Fruit fly (Drosophila melanogaster) whole organism, embryonic: ENCODE data around the gene CG7065.

Experiments
- Abd-B ChIP-seq: fragments of 200-800 bp; sonication (Bioruptor generic); optimal IDR thresholded peaks from 2 replicates; lab custom pipeline; 2018; ENCODE audit warnings: missing biosample characterization, mild to moderate bottlenecking, missing genetic modification characterization, moderate library complexity
- Bteb2 ChIP-seq: fragments of 200-800 bp; sonication (Bioruptor generic); optimal IDR thresholded peaks from 2 replicates; lab custom pipeline; 2016; ENCODE audit warnings: missing biosample characterization, missing genetic modification characterization
- CG1024 ChIP-seq: fragments of 200-800 bp; sonication (Bioruptor generic); IDR thresholded peaks from 2 replicates; pipeline ENCODE4 v1.3.6; 2022; ENCODE audit warnings: missing biosample characterization, missing genetic modification characterization
- CG10462 ChIP-seq: fragments of 200-800 bp; sonication (Bioruptor generic); optimal IDR thresholded peaks from 2 replicates; lab custom pipeline; 2016; ENCODE audit warnings: missing biosample characterization, missing genetic modification characterization
- CG11696 ChIP-seq: fragments of 200-800 bp; sonication (Bioruptor generic); IDR thresholded peaks from 2 replicates; pipeline ENCODE4 v1.3.6; 2022; ENCODE audit warnings: missing biosample characterization, missing genetic modification characterization
- CG12391 ChIP-seq: fragments of 200-800 bp; sonication (Bioruptor generic); optimal IDR thresholded peaks from 3 replicates; lab custom pipeline; 2018; ENCODE audit warnings: missing biosample characterization, mild to moderate bottlenecking, missing genetic modification characterization, moderate library complexity
- CG14710 ChIP-seq: fragments of 200-800 bp; sonication (Bioruptor generic); optimal IDR thresholded peaks from 3 replicates; lab custom pipeline; 2019; ENCODE audit warnings: missing biosample characterization, mild to moderate bottlenecking, missing genetic modification characterization, moderate library complexity
- CG16815 ChIP-seq: fragments of 200-800 bp; sonication (Bioruptor generic); optimal IDR thresholded peaks from 3 replicates; lab custom pipeline; 2017; ENCODE audit warnings: missing biosample characterization, mild to moderate bottlenecking, missing genetic modification characterization
- CG16863 ChIP-seq: fragments of 200-800 bp; sonication (Bioruptor generic); optimal IDR thresholded peaks from 3 replicates; lab custom pipeline; 2016; ENCODE audit warnings: missing biosample characterization, missing genetic modification characterization
- CG17359 ChIP-seq: fragments of 200-800 bp; sonication (Bioruptor generic); optimal IDR thresholded peaks from 3 replicates; lab custom pipeline; 2018; ENCODE audit warnings: missing biosample characterization, mild to moderate bottlenecking, missing genetic modification characterization, moderate library complexity
- CG3407 ChIP-seq: fragments of 200-800 bp; sonication (Bioruptor generic); optimal IDR thresholded peaks from 2 replicates; lab custom pipeline; 2018; ENCODE audit warnings: missing biosample characterization, mild to moderate bottlenecking, missing genetic modification characterization
- CG4360 ChIP-seq: fragments of 200-800 bp; sonication (Bioruptor generic); IDR thresholded peaks from 2 replicates; pipeline ENCODE4 v1.3.6; 2022; ENCODE audit warnings: missing biosample characterization, missing genetic modification characterization
- CG5245 ChIP-seq: fragments of 200-800 bp; sonication (Bioruptor generic); optimal IDR thresholded peaks from 3 replicates; lab custom pipeline; 2016; ENCODE audit warnings: missing biosample characterization, missing genetic modification characterization
- CG5953 ChIP-seq: fragments of 200-800 bp; sonication (Bioruptor generic); IDR thresholded peaks from 2 replicates; pipeline ENCODE4 v1.3.6; 2022; ENCODE audit warnings: missing biosample characterization, missing genetic modification characterization
- CG6854 ChIP-seq: fragments of 200-800 bp; sonication (Bioruptor generic); optimal IDR thresholded peaks from 3 replicates; lab custom pipeline; 2017; ENCODE audit warnings: missing biosample characterization, mild to moderate bottlenecking, missing genetic modification characterization
- CG7357 ChIP-seq: fragments of 200-800 bp; sonication (Bioruptor generic); IDR thresholded peaks from 3 replicates; pipeline ENCODE4 v1.3.6; 2022; ENCODE audit warnings: missing biosample characterization, missing genetic modification characterization
- CG7786 ChIP-seq: fragments of 200-800 bp; sonication (Bioruptor generic); optimal IDR thresholded peaks from 2 replicates; lab custom pipeline; 2016; ENCODE audit warnings: missing biosample characterization, missing genetic modification characterization
- CG9437 ChIP-seq: fragments of 200-800 bp; sonication (Bioruptor generic); optimal IDR thresholded peaks from 2 replicates; lab custom pipeline; 2018; ENCODE audit warnings: missing biosample characterization, mild to moderate bottlenecking, missing genetic modification characterization
- Dfd ChIP-seq, 2 experiments: fragments of >200 bp; optimal IDR thresholded peaks; 2 replicates each; lab custom pipeline; 2017; ENCODE audit warnings: missing biosample characterization in 2 of 2, missing genetic modification characterization in 2 of 2
- ERR ChIP-seq: fragments of 200-800 bp; sonication (Bioruptor generic); optimal IDR thresholded peaks from 2 replicates; lab custom pipeline; 2016; ENCODE audit warnings: missing biosample characterization, missing genetic modification characterization
- Hmx ChIP-seq: fragments of 200-800 bp; sonication (Bioruptor generic); optimal IDR thresholded peaks from 2 replicates; lab custom pipeline; 2016; ENCODE audit warnings: missing biosample characterization, missing genetic modification characterization
- Kr ChIP-seq: fragments of 200-800 bp; sonication (Bioruptor generic); optimal IDR thresholded peaks from 2 replicates; lab custom pipeline; 2017; ENCODE audit warnings: missing biosample characterization, mild to moderate bottlenecking, missing genetic modification characterization
- Meics ChIP-seq: fragments of 200-800 bp; sonication (Bioruptor generic); optimal IDR thresholded peaks from 2 replicates; lab custom pipeline; 2017; ENCODE audit warnings: missing biosample characterization, mild to moderate bottlenecking, missing genetic modification characterization
- NC2β ChIP-seq: fragments of 200-800 bp; sonication (Bioruptor generic); optimal IDR thresholded peaks from 2 replicates; lab custom pipeline; 2016; ENCODE audit warnings: missing biosample characterization, missing genetic modification characterization
- al ChIP-seq: fragments of 200-800 bp; sonication (Bioruptor generic); IDR thresholded peaks from 2 replicates; pipeline ENCODE4 v1.3.6; 2022; ENCODE audit warnings: missing biosample characterization, missing genetic modification characterization
- cas ChIP-seq: fragments of 200-800 bp; sonication (Bioruptor generic); IDR thresholded peaks from 2 replicates; pipeline ENCODE4 v1.3.6; 2022; ENCODE audit warnings: missing biosample characterization, missing genetic modification characterization
- chif ChIP-seq, 2 experiments: fragments of 200-800 bp; sonication (Bioruptor generic); optimal IDR thresholded peaks; 3 replicates each; lab custom pipeline; 2016; ENCODE audit warnings: missing biosample characterization in 2 of 2, missing genetic modification characterization in 2 of 2
- chn ChIP-seq: fragments of 200-800 bp; sonication (Bioruptor generic); optimal IDR thresholded peaks from 2 replicates; lab custom pipeline; 2016; ENCODE audit warnings: missing biosample characterization, missing genetic modification characterization
- croc ChIP-seq: fragments of 200-800 bp; sonication (Bioruptor generic); conservative IDR thresholded peaks from 3 replicates; pipeline ENCODE4 v1.3.6; 2022; ENCODE audit warnings: missing biosample characterization, missing genetic modification characterization
- disco-r ChIP-seq: fragments of 200-800 bp; sonication (Bioruptor generic); optimal IDR thresholded peaks from 2 replicates; lab custom pipeline; 2016; ENCODE audit warnings: missing biosample characterization, missing genetic modification characterization
- insv ChIP-seq, 2 experiments: fragments of 200-800 bp; sonication (Bioruptor generic); optimal IDR thresholded peaks; 3 replicates each; lab custom pipeline; 2016 to 2018; ENCODE audit warnings: missing biosample characterization in 2 of 2, missing genetic modification characterization in 2 of 2
- lab ChIP-seq: fragments of 200-800 bp; sonication (Bioruptor generic); optimal IDR thresholded peaks from 3 replicates; lab custom pipeline; 2017; ENCODE audit warnings: missing biosample characterization, missing genetic modification characterization, mild to moderate bottlenecking, moderate library complexity, missing genetic modification reagents
- nom ChIP-seq: fragments of 200-800 bp; sonication (Bioruptor generic); optimal IDR thresholded peaks from 2 replicates; lab custom pipeline; 2017; ENCODE audit warnings: missing biosample characterization, missing genetic modification characterization, mild to moderate bottlenecking, moderate library complexity, missing genetic modification reagents
- sug ChIP-seq: fragments of 200-800 bp; optimal IDR thresholded peaks from 2 replicates; lab custom pipeline; 2019; ENCODE audit warnings: missing biosample characterization, mild to moderate bottlenecking, missing genetic modification characterization, moderate library complexity
- tap ChIP-seq: fragments of 200-800 bp; optimal IDR thresholded peaks from 3 replicates; lab custom pipeline; 2019; ENCODE audit warnings: missing biosample characterization, mild to moderate bottlenecking, missing genetic modification characterization, moderate library complexity

The CG7065 gene

DNA sequence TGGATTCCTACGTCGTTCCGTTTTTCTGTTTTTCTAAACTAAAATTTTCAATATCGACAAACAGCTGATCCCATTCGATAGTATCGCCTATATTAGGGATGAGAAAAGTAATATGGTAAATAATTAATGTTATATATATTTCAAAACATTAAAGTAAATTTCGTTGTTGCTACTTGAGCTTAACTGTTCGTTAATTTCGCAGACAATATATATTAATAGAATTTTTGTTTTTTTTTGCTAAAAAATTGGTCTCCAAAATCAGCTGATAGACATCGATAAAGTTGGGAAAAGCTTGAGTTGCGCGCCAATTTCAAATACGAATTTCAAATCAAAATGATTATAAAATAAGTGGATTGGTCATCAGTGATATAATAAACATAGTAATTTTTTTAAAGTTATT is 54.1 kb downstream of the CG7065 start, which contains the start of gene CG12118 (continued):
- TF ChIP-seq CG5953 (GFP tag; lab: Robert Waterston, UW) (0 out of 2 replicates have a peak, but pooled peaks have one; percentile 10), Meics (GFP tag; lab: Kevin White, UChicago) (peak; percentile 73), CG16863 (GFP tag; lab: Kevin White, UChicago) (peak; percentile 14), CG5245 (GFP tag; lab: Kevin White, UChicago) (peak; percentile 67), CG1024 (peak; percentile 70), CG6854 (GFP tag; lab: Kevin White, UChicago) (no peak), ERR (no peak), disco-r (GFP tag; lab: Kevin White, UChicago) (no peak), CG17359 (tag; lab: Kevin White, UChicago) (peak; percentile 80), chif (GFP tag; optimal IDR thresholded peaks at IDR 0.05; lab: Kevin White, UChicago) (peak; percentile 0 to 52), nom (GFP tag; lab: Kevin White, UChicago) (no peak), CG10462 (peak; percentile 72), Hmx (no peak), lab (GFP tag; lab: Kevin White, UChicago) (peak; percentile 79), CG12391 (tag; lab: Kevin White, UChicago) (peak; percentile 91), Bteb2 (GFP tag; lab: Kevin White, UChicago) (peak; percentile 76), CG16815 (GFP tag; lab: Kevin White, UChicago) (peak; percentile 55), CG3407 (GFP tag; lab: Kevin White, UChicago) (peak; percentile 48), tap (tag; lab: Kevin White, UChicago) (peak; percentile 38), croc (peak; percentile 39; the same call in 2 of the 3 replicates), al (GFP tag; lab: Robert Waterston, UW) (peak; percentile 86), CG7786 (peak; percentile 20), NC2β (GFP tag; lab: Kevin White, UChicago) (peak; percentile 46), CG9437 (GFP tag; lab: Kevin White, UChicago) (peak; percentile 71), insv (GFP tag; optimal IDR thresholded peaks at IDR 0.05; lab: Kevin White, UChicago) (peak in 1 of 2 experiments; percentile 7), CG7357 (0 out of 3 replicates have a peak, but pooled peaks have one; percentile 10), CG4360 (no peak), CG14710 (tag; lab: Kevin White, UChicago) (peak; percentile 88), sug (peak; percentile 57), Kr (GFP tag; lab: Kevin White, UChicago) (no peak), CG11696 (GFP tag; lab: Robert Waterston, UW) (no peak), Abd-B (GFP tag; lab: Kevin White, UChicago) (peak; percentile 63), chn (GFP tag; lab: Kevin White, UChicago) (peak; percentile 57), cas (GFP tag; lab: Robert Waterston, UW) (peak; percentile 55; the same call in 1 of the 2 replicates), Dfd (GFP tag; optimal IDR thresholded peaks at IDR 0.05; lab: Kevin White, UChicago) (no peak)
